Worm (Caenorhabditis elegans): ENCODE results near the gene T11F8.12.

DNA sequence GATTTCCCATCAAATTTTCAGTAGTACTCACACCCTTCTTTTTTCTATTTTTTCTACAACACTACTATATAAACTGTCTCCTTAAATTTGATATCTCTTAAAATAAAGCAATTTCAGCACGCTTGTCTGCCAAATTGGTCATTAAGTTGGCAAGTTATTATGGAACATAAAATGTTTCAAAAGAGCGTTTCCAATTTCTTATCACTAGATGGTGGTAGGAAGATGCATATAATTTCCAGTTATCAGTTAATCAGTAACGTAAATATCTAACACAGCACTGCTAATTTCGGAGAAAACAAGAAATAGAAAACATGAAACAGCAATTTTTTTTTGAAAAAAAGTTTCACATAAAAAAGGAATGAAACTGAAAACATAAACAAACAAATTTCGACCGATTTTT is 48.8 kb upstream of the T11F8.12 start:
- TF ChIP-seq nhr-23 (tag; optimal IDR thresholded peaks at IDR 0.05) (no peak), elt-3 (tag; optimal IDR thresholded peaks at IDR 0.05) (no peak), mdl-1 (tag; optimal IDR thresholded peaks at IDR 0.05) (no peak), zag-1 (tag; optimal IDR thresholded peaks at IDR 0.05) (no peak), lin-13 (GFP tag; optimal IDR thresholded peaks at IDR 0.05) (no peak)

Data from whole organism, L2 larva.